Worm (Caenorhabditis elegans) whole organism, mixed stage, embryonic: ENCODE results near the gene ugtp-1.
A peak's percentile ranks its signal among the peaks of the same experiment; 100 is the strongest.

Experiments used
- M03D4.4 ChIP-seq: sonication (generic microtip); optimal IDR thresholded peaks from 2 replicates; lab custom pipeline; 2017; ENCODE audit warnings: mild to moderate bottlenecking, missing genetic modification characterization, missing compliant biosample characterization
- bed-3 ChIP-seq: fragments of 200-800 bp; sonication (Bioruptor generic); optimal IDR thresholded peaks from 3 replicates; lab custom pipeline; 2018; ENCODE audit warnings: mild to moderate bottlenecking, missing genetic modification characterization, moderate library complexity, missing compliant biosample characterization
- blmp-1 ChIP-seq: fragments of 150-350 bp; optimal IDR thresholded peaks from 2 replicates; lab custom pipeline; 2014; ENCODE audit warnings: missing biosample characterization, missing genetic modification characterization
- ceh-83 ChIP-seq: fragments of 200-800 bp; sonication (Bioruptor generic); optimal IDR thresholded peaks from 2 replicates; lab custom pipeline; 2018; ENCODE audit warnings: mild to moderate bottlenecking, missing genetic modification characterization, missing compliant biosample characterization
- ces-1 ChIP-seq: fragments of 150-350 bp; optimal IDR thresholded peaks from 2 replicates; lab custom pipeline; 2014; ENCODE audit warnings: missing biosample characterization, missing genetic modification reagents, missing genetic modification characterization
- cnd-1 ChIP-seq: fragments of 200-800 bp; sonication (Bioruptor generic); optimal IDR thresholded peaks from 2 replicates; lab custom pipeline; 2018; ENCODE audit warnings: mild to moderate bottlenecking, missing genetic modification characterization, missing compliant biosample characterization
- drap-1 ChIP-seq: fragments of 200-800 bp; sonication (Bioruptor generic); optimal IDR thresholded peaks from 3 replicates; lab custom pipeline; 2018; ENCODE audit warnings: mild to moderate bottlenecking, missing genetic modification characterization, missing compliant biosample characterization
- elt-1 ChIP-seq: sonication (generic microtip); optimal IDR thresholded peaks from 2 replicates; lab custom pipeline; 2017; ENCODE audit warnings: missing genetic modification characterization, mild to moderate bottlenecking, missing compliant biosample characterization, antibody characterized with exemption, moderate library complexity, borderline replicate concordance; ENCODE audit not compliant: insufficient read depth
- elt-3 ChIP-seq: fragments of 150-350 bp; optimal IDR thresholded peaks from 2 replicates; lab custom pipeline; 2014; ENCODE audit warnings: missing biosample characterization, missing genetic modification characterization
- flh-1 ChIP-seq: fragments of 200-800 bp; sonication (Bioruptor generic); optimal IDR thresholded peaks from 2 replicates; lab custom pipeline; 2018; ENCODE audit warnings: mild to moderate bottlenecking, missing genetic modification characterization, moderate library complexity, missing compliant biosample characterization
- ham-2 ChIP-seq: fragments of 200-800 bp; sonication (Bioruptor generic); optimal IDR thresholded peaks from 2 replicates; lab custom pipeline; 2018; ENCODE audit warnings: mild to moderate bottlenecking, missing genetic modification characterization, missing compliant biosample characterization
- hlh-1 ChIP-seq: fragments of 150-350 bp; optimal IDR thresholded peaks from 2 replicates; lab custom pipeline; 2014; ENCODE audit warnings: missing biosample characterization, missing genetic modification reagents, missing genetic modification characterization
- lin-13 ChIP-seq: fragments of 150-350 bp; optimal IDR thresholded peaks from 2 replicates; lab custom pipeline; 2014; ENCODE audit warnings: missing biosample characterization, missing genetic modification characterization
- lin-32 ChIP-seq: fragments of 200-800 bp; sonication (Bioruptor generic); optimal IDR thresholded peaks from 2 replicates; lab custom pipeline; 2018; ENCODE audit warnings: mild to moderate bottlenecking, missing genetic modification characterization, missing compliant biosample characterization
- lsy-2 ChIP-seq: fragments of 150-350 bp; optimal IDR thresholded peaks from 2 replicates; lab custom pipeline; 2014; ENCODE audit warnings: missing biosample characterization, missing genetic modification characterization
- mep-1 ChIP-seq: fragments of 150-350 bp; optimal IDR thresholded peaks from 2 replicates; lab custom pipeline; 2017; ENCODE audit warnings: missing biosample characterization, missing genetic modification reagents, missing genetic modification characterization, inconsistent platforms
- mls-2 ChIP-seq: sonication (generic microtip); optimal IDR thresholded peaks from 2 replicates; lab custom pipeline; 2016; ENCODE audit warnings: mild to moderate bottlenecking, missing genetic modification characterization, moderate library complexity, missing compliant biosample characterization
- nhr-12 ChIP-seq: fragments of 150-350 bp; optimal IDR thresholded peaks from 2 replicates; lab custom pipeline; 2014; ENCODE audit warnings: missing biosample characterization, missing genetic modification characterization
- nhr-2 ChIP-seq: fragments of 150-350 bp; optimal IDR thresholded peaks from 2 replicates; lab custom pipeline; 2014; ENCODE audit warnings: missing biosample characterization, missing genetic modification characterization
- nhr-28 ChIP-seq: fragments of 150-350 bp; optimal IDR thresholded peaks from 2 replicates; lab custom pipeline; 2014; ENCODE audit warnings: missing biosample characterization, missing genetic modification characterization
- nhr-76 ChIP-seq: sonication (generic microtip); optimal IDR thresholded peaks from 2 replicates; lab custom pipeline; 2017; ENCODE audit warnings: missing biosample characterization, missing genetic modification characterization
- pha-4 ChIP-seq: fragments of 150-350 bp; optimal IDR thresholded peaks from 2 replicates; lab custom pipeline; 2018; ENCODE audit warnings: missing biosample characterization, missing genetic modification reagents, missing genetic modification characterization
- sem-2 ChIP-seq: fragments of 200-800 bp; sonication (Bioruptor generic); optimal IDR thresholded peaks from 2 replicates; lab custom pipeline; 2018; ENCODE audit warnings: mild to moderate bottlenecking, missing genetic modification characterization, missing compliant biosample characterization
- snpc-4 ChIP-seq: fragments of 150-350 bp; optimal IDR thresholded peaks from 2 replicates; lab custom pipeline; 2014; ENCODE audit warnings: missing biosample characterization, missing genetic modification characterization
- sptf-1 ChIP-seq: sonication (generic microtip); optimal IDR thresholded peaks from 2 replicates; lab custom pipeline; 2017; ENCODE audit warnings: mild to moderate bottlenecking, missing genetic modification characterization, moderate library complexity, missing compliant biosample characterization
- unc-120 ChIP-seq: sonication (generic microtip); optimal IDR thresholded peaks from 2 replicates; lab custom pipeline; 2017; ENCODE audit warnings: missing genetic modification characterization, missing compliant biosample characterization; ENCODE audit not compliant: poor library complexity, severe bottlenecking
- unc-39 ChIP-seq: fragments of 150-350 bp; optimal IDR thresholded peaks from 2 replicates; lab custom pipeline; 2014; ENCODE audit warnings: missing biosample characterization, missing genetic modification characterization
- unc-62 ChIP-seq: fragments of 150-350 bp; optimal IDR thresholded peaks from 2 replicates; lab custom pipeline; 2014; ENCODE audit warnings: missing biosample characterization, missing genetic modification reagents, missing genetic modification characterization
- ztf-11 ChIP-seq: fragments of 150-350 bp; optimal IDR thresholded peaks from 2 replicates; lab custom pipeline; 2014; ENCODE audit warnings: missing biosample characterization, missing genetic modification characterization

ugtp-1 gene

DNA sequence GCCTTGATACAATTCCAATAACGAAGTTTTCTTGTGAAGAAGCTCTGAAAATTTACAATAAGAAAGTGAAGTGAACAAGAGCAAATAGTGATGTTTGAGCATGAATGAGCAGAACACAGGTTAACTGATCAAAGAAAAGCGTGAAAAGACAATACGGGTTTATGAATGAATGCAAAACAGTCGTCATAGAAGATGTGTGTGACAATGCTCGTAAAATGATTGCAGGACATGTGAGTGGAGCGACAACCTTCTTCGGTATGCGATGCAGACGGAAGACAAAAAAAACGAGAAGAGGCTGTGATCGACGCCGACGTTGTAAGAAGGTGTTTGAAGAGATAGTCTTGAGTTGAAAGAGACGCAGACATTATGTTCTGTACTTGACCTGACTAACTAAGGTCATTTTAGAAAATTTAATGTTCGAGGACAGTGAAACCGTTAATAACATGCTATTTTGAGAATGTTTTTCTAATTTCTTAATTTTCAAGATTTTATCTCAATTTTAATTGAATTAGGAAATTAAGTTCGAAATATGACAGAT, 16.9 kb upstream of the ugtp-1 start, which contains the start of gene mig-22:
TSS of gene mig-22 (minus strand) at position 51 of the 538 bp plus-strand sequence.
- TF ChIP-seq ztf-11 (tag; lab: Kevin White, UChicago) (no peak), nhr-2 (tag; lab: Kevin White, UChicago) (peak; percentile 88), bed-3 (GFP tag; lab: Kevin White, UChicago) (no peak), lin-13 (tag; lab: Kevin White, UChicago) (no peak)

DNA sequence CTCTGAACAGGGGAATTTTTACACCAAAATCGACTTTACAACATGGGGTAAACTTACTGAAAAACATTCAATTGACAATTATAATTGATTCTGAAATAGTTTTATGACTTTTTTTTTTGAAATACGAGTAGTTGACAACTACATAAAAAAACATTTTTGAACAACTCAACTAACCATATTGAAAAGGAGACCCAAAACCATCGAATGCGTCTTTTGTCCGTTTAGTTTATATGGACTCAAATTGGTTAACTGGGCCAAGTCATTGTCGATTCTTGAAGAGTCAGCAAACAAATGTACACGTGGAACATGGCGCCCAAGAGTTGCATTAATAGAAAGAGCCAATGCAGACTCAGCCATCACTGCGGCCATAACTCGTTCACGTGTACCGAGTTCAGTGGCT, 16.0 kb upstream of the ugtp-1 start:
- TF ChIP-seq nhr-28 (no peak), ces-1 (GFP tag; lab: Kevin White, UChicago) (no peak), M03D4.4 (tag; lab: Kevin White, UChicago) (no peak), nhr-76 (tag; lab: Kevin White, UChicago) (no peak), elt-1 (tag; lab: Kevin White, UChicago) (no peak)

DNA sequence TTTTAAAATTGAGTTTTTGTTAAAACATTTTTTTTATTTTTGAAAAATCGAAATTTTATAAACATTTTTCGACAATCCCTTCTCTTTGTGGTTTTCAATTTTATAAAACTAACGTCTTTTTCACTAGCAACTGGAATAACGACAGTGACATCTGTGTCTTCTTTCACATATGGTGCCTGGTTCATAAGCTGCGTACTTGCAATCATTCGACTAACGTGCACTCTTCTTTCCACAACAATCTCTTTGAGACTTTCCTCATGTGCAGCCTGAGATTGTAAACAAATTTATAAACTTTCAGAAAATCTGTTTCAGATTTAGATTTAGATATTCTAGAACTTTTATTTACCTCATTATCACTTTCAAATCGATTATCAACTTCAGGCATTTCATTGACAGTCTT, 14.5 kb upstream of the ugtp-1 start:
- TF ChIP-seq M03D4.4 (tag; lab: Kevin White, UChicago) (no peak), unc-120 (tag; lab: Kevin White, UChicago) (no peak), unc-39 (tag; lab: Kevin White, UChicago) (no peak), sem-2 (GFP tag; lab: Kevin White, UChicago) (no peak), pha-4 (tag; lab: Kevin White, UChicago) (no peak)
- TF ChIP-seq, all 35 proteins: peak for 0

DNA sequence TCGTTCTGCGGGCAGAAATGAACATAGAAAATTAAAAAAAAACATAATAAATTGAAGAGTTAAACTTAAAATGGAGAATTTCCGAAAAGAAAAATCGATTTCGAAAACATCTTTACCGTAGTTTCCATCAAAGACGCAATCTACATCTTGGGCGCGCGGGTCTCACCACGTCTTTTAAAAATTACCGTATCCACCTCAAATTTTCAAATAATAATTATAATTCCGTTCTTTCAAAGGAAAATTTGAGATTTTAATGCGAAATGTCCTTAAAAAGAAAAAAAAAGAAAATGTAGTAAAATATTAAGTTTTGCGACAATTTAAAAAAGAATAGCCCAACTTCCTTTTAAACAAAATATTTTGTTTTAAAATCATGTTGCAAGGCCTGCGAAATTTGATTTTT, 12.6 kb upstream of the ugtp-1 start:
- TF ChIP-seq ham-2, result no peak
- no peak for TF ChIP-seq elt-1 (tag; lab: Kevin White, UChicago)
- TF ChIP-seq nhr-12 (tag; lab: Kevin White, UChicago), result no peak
- TF ChIP-seq drap-1 (GFP tag; lab: Kevin White, UChicago), result no peak
- TF ChIP-seq nhr-76 (tag; lab: Kevin White, UChicago), result no peak
- TF ChIP-seq snpc-4 (tag; lab: Kevin White, UChicago), result no peak
- TF ChIP-seq unc-62 (GFP tag; lab: Kevin White, UChicago), result no peak
- TF ChIP-seq cnd-1 (tag; lab: Kevin White, UChicago), result no peak
- no peak for TF ChIP-seq ceh-83 (GFP tag; lab: Kevin White, UChicago)
- no peak for TF ChIP-seq flh-1
- no peak for TF ChIP-seq elt-3
- no peak for TF ChIP-seq mep-1 (tag; lab: Kevin White, UChicago)
- TF ChIP-seq nhr-2 (tag; lab: Kevin White, UChicago), result no peak

DNA sequence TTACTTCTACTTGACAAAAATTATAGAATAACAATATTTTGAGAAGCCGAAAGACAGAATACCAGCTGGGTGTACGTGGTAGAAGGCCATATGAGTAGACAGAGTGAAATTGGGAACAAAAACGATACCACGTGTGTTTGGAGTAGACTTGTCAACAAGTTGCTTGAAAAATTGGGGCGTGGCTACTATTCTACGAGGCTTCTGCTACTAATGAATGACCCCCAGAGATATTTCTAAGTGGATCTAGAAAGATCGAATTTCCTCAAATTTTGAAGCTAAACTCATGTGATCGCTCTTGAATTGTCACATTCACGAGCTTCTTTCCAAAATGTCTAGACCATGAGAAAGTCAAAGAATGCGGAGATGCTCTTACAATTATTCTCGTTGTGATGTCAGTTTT, 11.5 kb upstream of the ugtp-1 start:
- TF ChIP-seq lin-13 (tag; lab: Kevin White, UChicago) (no peak), mls-2 (no peak), lin-32 (GFP tag; lab: Kevin White, UChicago) (no peak), blmp-1 (tag; lab: Kevin White, UChicago) (no peak), hlh-1 (tag; lab: Kevin White, UChicago) (no peak), drap-1 (GFP tag; lab: Kevin White, UChicago) (no peak), unc-120 (tag; lab: Kevin White, UChicago) (no peak), bed-3 (GFP tag; lab: Kevin White, UChicago) (no peak), sem-2 (GFP tag; lab: Kevin White, UChicago) (no peak), sptf-1 (no peak), ztf-11 (tag; lab: Kevin White, UChicago) (no peak), ham-2 (no peak), lsy-2 (tag; lab: Kevin White, UChicago) (no peak), flh-1 (no peak), unc-39 (tag; lab: Kevin White, UChicago) (no peak)
- TF ChIP-seq, all 35 proteins: peak for 0
